Fruit fly (Drosophila melanogaster) whole organism, embryonic: Measurements from ENCODE around the gene CG16853.

ENCODE experiments used
- BtbVII ChIP-seq: fragments of 200-800 bp; sonication (Bioruptor generic); optimal IDR thresholded peaks from 3 replicates; lab custom pipeline; 2017; ENCODE audit warnings: missing biosample characterization, mild to moderate bottlenecking, missing genetic modification characterization
- CG10321 ChIP-seq: fragments of 200-800 bp; sonication (Bioruptor generic); IDR thresholded peaks from 2 replicates; pipeline ENCODE4 v1.3.6; 2022; ENCODE audit warnings: missing biosample characterization, missing genetic modification characterization
- CG10979 ChIP-seq: fragments of 200-800 bp; sonication (Bioruptor generic); optimal IDR thresholded peaks from 2 replicates; lab custom pipeline; 2018; ENCODE audit warnings: missing biosample characterization, mild to moderate bottlenecking, missing genetic modification characterization, moderate library complexity
- CG11247 ChIP-seq: fragments of 200-800 bp; sonication (Bioruptor generic); IDR thresholded peaks from 2 replicates; pipeline ENCODE4 v1.3.6; 2022; ENCODE audit warnings: missing biosample characterization, missing genetic modification characterization
- CG13123 ChIP-seq: fragments of 200-800 bp; sonication (Bioruptor generic); optimal IDR thresholded peaks from 2 replicates; lab custom pipeline; 2016; ENCODE audit warnings: missing biosample characterization, missing genetic modification characterization
- CG13296 ChIP-seq: fragments of 200-800 bp; sonication (Bioruptor generic); optimal IDR thresholded peaks from 3 replicates; lab custom pipeline; 2018; ENCODE audit warnings: missing biosample characterization, mild to moderate bottlenecking, missing genetic modification characterization
- CG14667 ChIP-seq: fragments of 200-800 bp; sonication (Bioruptor generic); IDR thresholded peaks from 2 replicates; pipeline ENCODE4 v1.3.6; 2022; ENCODE audit warnings: missing biosample characterization, missing genetic modification characterization
- CG15601 ChIP-seq: fragments of 200-800 bp; sonication (Bioruptor generic); optimal IDR thresholded peaks from 3 replicates; lab custom pipeline; 2019; ENCODE audit warnings: missing biosample characterization, mild to moderate bottlenecking, missing genetic modification characterization, moderate library complexity
- CG17359 ChIP-seq: fragments of 200-800 bp; sonication (Bioruptor generic); optimal IDR thresholded peaks from 3 replicates; lab custom pipeline; 2018; ENCODE audit warnings: missing biosample characterization, mild to moderate bottlenecking, missing genetic modification characterization, moderate library complexity
- CG17568 ChIP-seq: fragments of 200-800 bp; sonication (Bioruptor generic); optimal IDR thresholded peaks from 2 replicates; lab custom pipeline; 2018; ENCODE audit warnings: missing biosample characterization, mild to moderate bottlenecking, missing genetic modification characterization, moderate library complexity
- CG31441 ChIP-seq: fragments of 200-800 bp; sonication (Bioruptor generic); IDR thresholded peaks from 2 replicates; pipeline ENCODE4 v1.3.6; 2022; ENCODE audit warnings: missing biosample characterization, missing genetic modification characterization
- CG4424 ChIP-seq: fragments of 200-800 bp; sonication (Bioruptor generic); optimal IDR thresholded peaks from 3 replicates; lab custom pipeline; 2016; ENCODE audit warnings: missing biosample characterization, missing genetic modification characterization
- CG6654 ChIP-seq: fragments of 200-800 bp; sonication (Bioruptor generic); optimal IDR thresholded peaks from 2 replicates; lab custom pipeline; 2017; ENCODE audit warnings: missing biosample characterization, mild to moderate bottlenecking, missing genetic modification characterization
- CG6813 ChIP-seq: fragments of 200-800 bp; sonication (Bioruptor generic); optimal IDR thresholded peaks from 2 replicates; lab custom pipeline; 2017; ENCODE audit warnings: missing biosample characterization, missing genetic modification characterization, mild to moderate bottlenecking, moderate library complexity, missing genetic modification reagents
- CG7745 ChIP-seq: fragments of 200-800 bp; sonication (Bioruptor generic); optimal IDR thresholded peaks from 2 replicates; lab custom pipeline; 2018; ENCODE audit warnings: missing biosample characterization, mild to moderate bottlenecking, missing genetic modification characterization, moderate library complexity
- CG7987 ChIP-seq: fragments of 200-800 bp; sonication (Bioruptor generic); optimal IDR thresholded peaks from 2 replicates; lab custom pipeline; 2018; ENCODE audit warnings: missing biosample characterization, mild to moderate bottlenecking, missing genetic modification characterization, moderate library complexity
- Chrac-16 ChIP-seq: fragments of 200-800 bp; sonication (Bioruptor generic); optimal IDR thresholded peaks from 3 replicates; lab custom pipeline; 2016; ENCODE audit warnings: missing biosample characterization, missing genetic modification characterization
- CrebB ChIP-seq: fragments of 200-800 bp; sonication (Bioruptor generic); optimal IDR thresholded peaks from 3 replicates; lab custom pipeline; 2018; ENCODE audit warnings: missing biosample characterization, mild to moderate bottlenecking, missing genetic modification characterization
- Dip2 ChIP-seq: fragments of 200-800 bp; sonication (Bioruptor generic); IDR thresholded peaks from 2 replicates; pipeline ENCODE4 v1.3.6; 2022; ENCODE audit warnings: missing biosample characterization, missing genetic modification characterization
- Doc2 ChIP-seq: fragments of 200-800 bp; sonication (Bioruptor generic); IDR thresholded peaks from 2 replicates; pipeline ENCODE4 v1.3.6; 2022; ENCODE audit warnings: missing biosample characterization, missing genetic modification characterization
- HHEX ChIP-seq: fragments of 200-800 bp; sonication (Bioruptor generic); optimal IDR thresholded peaks from 3 replicates; lab custom pipeline; 2017; ENCODE audit warnings: missing biosample characterization, mild to moderate bottlenecking, missing genetic modification characterization, missing genetic modification reagents
- Hr51 ChIP-seq, 2 experiments: fragments of 200-800 bp; sonication (Bioruptor generic); optimal IDR thresholded peaks; 2 replicates in 1 of 2; 3 replicates in 1 of 2; lab custom pipeline; 2016 to 2018; ENCODE audit warnings: missing biosample characterization in 2 of 2, missing genetic modification characterization in 2 of 2, mild to moderate bottlenecking in 1 of 2, moderate library complexity in 1 of 2
- Hsf ChIP-seq: fragments of 200-800 bp; sonication (Bioruptor generic); optimal IDR thresholded peaks from 3 replicates; lab custom pipeline; 2016; ENCODE audit warnings: missing biosample characterization, missing genetic modification characterization
- Lpt ChIP-seq: fragments of >200 bp; optimal IDR thresholded peaks from 2 replicates; lab custom pipeline; 2018; ENCODE audit warnings: missing biosample characterization, missing genetic modification characterization
- MBD-R2 ChIP-seq: fragments of 200-800 bp; sonication (Bioruptor generic); IDR thresholded peaks from 2 replicates; pipeline ENCODE4 v1.3.6; 2022; ENCODE audit warnings: missing biosample characterization, missing genetic modification characterization
- Myb ChIP-seq: fragments of 200-800 bp; sonication (Bioruptor generic); optimal IDR thresholded peaks from 2 replicates; lab custom pipeline; 2016; ENCODE audit warnings: missing biosample characterization, missing genetic modification characterization
- Nf-YA ChIP-seq: fragments of 200-800 bp; sonication (Bioruptor generic); IDR thresholded peaks from 2 replicates; pipeline ENCODE4 v1.3.6; 2022; ENCODE audit warnings: missing biosample characterization, missing genetic modification characterization
- PHDP ChIP-seq: fragments of 200-800 bp; sonication (Bioruptor generic); optimal IDR thresholded peaks from 3 replicates; lab custom pipeline; 2018; ENCODE audit warnings: missing biosample characterization, mild to moderate bottlenecking, missing genetic modification characterization, moderate library complexity
- Taf1 ChIP-seq: fragments of 200-800 bp; sonication (Bioruptor generic); IDR thresholded peaks from 2 replicates; pipeline ENCODE4 v1.3.6; 2022; ENCODE audit warnings: missing biosample characterization, missing genetic modification characterization
- Xrp1 ChIP-seq: fragments of 200-800 bp; sonication (Bioruptor generic); IDR thresholded peaks from 2 replicates; pipeline ENCODE4 v1.3.6; 2022; ENCODE audit warnings: missing biosample characterization, missing genetic modification characterization
- abd-A ChIP-seq: fragments of 200-800 bp; sonication (Bioruptor generic); optimal IDR thresholded peaks from 3 replicates; lab custom pipeline; 2019; ENCODE audit warnings: missing biosample characterization, mild to moderate bottlenecking, missing genetic modification characterization, moderate library complexity
- ase ChIP-seq: fragments of 200-800 bp; sonication (Bioruptor generic); IDR thresholded peaks from 3 replicates; pipeline ENCODE4 v1.3.6; 2022; ENCODE audit warnings: missing biosample characterization, missing genetic modification characterization
- cwo ChIP-seq: fragments of 200-800 bp; sonication (Bioruptor generic); optimal IDR thresholded peaks from 3 replicates; lab custom pipeline; 2017; ENCODE audit warnings: missing biosample characterization, missing genetic modification characterization, mild to moderate bottlenecking, moderate library complexity, missing genetic modification reagents
- dati ChIP-seq: fragments of 200-800 bp; sonication (Bioruptor generic); IDR thresholded peaks from 2 replicates; pipeline ENCODE4 v1.3.6; 2022; ENCODE audit warnings: missing biosample characterization, missing genetic modification characterization
- dpn ChIP-seq, 2 experiments: fragments of 200-800 bp; sonication (Bioruptor generic); optimal IDR thresholded peaks; 3 replicates each; lab custom pipeline; 2016; ENCODE audit warnings: missing biosample characterization in 2 of 2, missing genetic modification characterization in 2 of 2
- ewg ChIP-seq: fragments of 200-800 bp; sonication (Bioruptor generic); optimal IDR thresholded peaks from 3 replicates; lab custom pipeline; 2017; ENCODE audit warnings: mild to moderate bottlenecking, missing biosample characterization, missing genetic modification reagents, missing genetic modification characterization
- gro ChIP-seq: fragments of 200-800 bp; sonication (Bioruptor generic); optimal IDR thresholded peaks from 2 replicates; lab custom pipeline; 2016; ENCODE audit warnings: missing biosample characterization, missing genetic modification characterization
- gsb-n ChIP-seq: fragments of 200-800 bp; sonication (Bioruptor generic); optimal IDR thresholded peaks from 3 replicates; lab custom pipeline; 2018; ENCODE audit warnings: missing biosample characterization, mild to moderate bottlenecking, missing genetic modification characterization
- lab ChIP-seq: fragments of 200-800 bp; sonication (Bioruptor generic); optimal IDR thresholded peaks from 3 replicates; lab custom pipeline; 2017; ENCODE audit warnings: missing biosample characterization, missing genetic modification characterization, mild to moderate bottlenecking, moderate library complexity, missing genetic modification reagents
- lmd ChIP-seq: fragments of 200-800 bp; sonication (Bioruptor generic); IDR thresholded peaks from 2 replicates; pipeline ENCODE4 v1.3.6; 2022; ENCODE audit warnings: missing biosample characterization, missing genetic modification characterization
- maf-S ChIP-seq: fragments of 200-800 bp; sonication (Bioruptor generic); optimal IDR thresholded peaks from 2 replicates; lab custom pipeline; 2016; ENCODE audit warnings: missing biosample characterization, missing genetic modification characterization
- mirr ChIP-seq: fragments of 200-800 bp; sonication (Bioruptor generic); optimal IDR thresholded peaks from 3 replicates; lab custom pipeline; 2018; ENCODE audit warnings: missing biosample characterization, mild to moderate bottlenecking, missing genetic modification characterization
- nau ChIP-seq: fragments of 200-800 bp; sonication (Bioruptor generic); optimal IDR thresholded peaks from 3 replicates; lab custom pipeline; 2017; ENCODE audit warnings: missing biosample characterization, mild to moderate bottlenecking, missing genetic modification characterization, missing genetic modification reagents
- nom ChIP-seq: fragments of 200-800 bp; sonication (Bioruptor generic); optimal IDR thresholded peaks from 2 replicates; lab custom pipeline; 2017; ENCODE audit warnings: missing biosample characterization, missing genetic modification characterization, mild to moderate bottlenecking, moderate library complexity, missing genetic modification reagents
- peb ChIP-seq: fragments of 200-800 bp; sonication (Bioruptor generic); IDR thresholded peaks from 2 replicates; pipeline ENCODE4 v1.3.6; 2022; ENCODE audit warnings: missing biosample characterization, missing genetic modification characterization
- phol ChIP-seq: fragments of 200-800 bp; sonication (Bioruptor generic); optimal IDR thresholded peaks from 3 replicates; lab custom pipeline; 2018; ENCODE audit warnings: missing biosample characterization, mild to moderate bottlenecking, missing genetic modification characterization, moderate library complexity
- pros ChIP-seq: fragments of 200-800 bp; sonication (Bioruptor generic); optimal IDR thresholded peaks from 3 replicates; lab custom pipeline; 2019; ENCODE audit warnings: missing biosample characterization, mild to moderate bottlenecking, missing genetic modification characterization, moderate library complexity
- repo ChIP-seq: fragments of 200-800 bp; sonication (Bioruptor generic); optimal IDR thresholded peaks from 2 replicates; lab custom pipeline; 2016; ENCODE audit warnings: missing biosample characterization, missing genetic modification characterization
- shn ChIP-seq: fragments of 200-800 bp; sonication (Bioruptor generic); optimal IDR thresholded peaks from 3 replicates; lab custom pipeline; 2016; ENCODE audit warnings: missing biosample characterization, missing genetic modification characterization
- slbo ChIP-seq: fragments of 200-800 bp; sonication (Bioruptor generic); IDR thresholded peaks from 2 replicates; pipeline ENCODE4 v1.3.6; 2022; ENCODE audit warnings: missing biosample characterization, missing genetic modification characterization
- so ChIP-seq: fragments of 200-800 bp; sonication (Bioruptor generic); IDR thresholded peaks from 3 replicates; pipeline ENCODE4 v1.3.6; 2022; ENCODE audit warnings: missing biosample characterization, missing genetic modification characterization

Gene CG16853

dm6 chr2L:13570982-13571426 lies 28.9 kb downstream of the CG16853 start (continued):
- TF ChIP-seq gro (GFP tag; lab: Kevin White, UChicago) (no peak), nau (GFP tag; lab: Kevin White, UChicago) (peak; percentile 45), CG15601 (tag; lab: Kevin White, UChicago) (peak; percentile 1), CG7745 (tag; lab: Kevin White, UChicago) (no peak), CG6654 (GFP tag; lab: Kevin White, UChicago) (peak; percentile 10), Xrp1 (peak; percentile 40; the same call in 1 of the 2 replicates), Doc2 (no peak), CG4424 (peak; percentile 60), CG13296 (peak; percentile 11), Myb (no peak), Chrac-16 (no peak), maf-S (GFP tag; lab: Kevin White, UChicago) (no peak), abd-A (tag; lab: Kevin White, UChicago) (no peak), so (GFP tag; lab: Robert Waterston, UW) (no peak), HHEX (GFP tag; lab: Kevin White, UChicago) (peak; percentile 13), Dip2 (no peak), cwo (GFP tag; lab: Kevin White, UChicago) (peak; percentile 14), phol (tag; lab: Kevin White, UChicago) (peak; percentile 72), lmd (GFP tag; lab: Robert Waterston, UW) (peak; percentile 19; the same call in 1 of the 2 replicates), ewg (GFP tag; lab: Kevin White, UChicago) (peak; percentile 9), Nf-YA (no peak), CG13123 (no peak), mirr (GFP tag; lab: Kevin White, UChicago) (no peak), Hsf (GFP tag; lab: Kevin White, UChicago) (peak; percentile 40), BtbVII (GFP tag; lab: Kevin White, UChicago) (peak; percentile 10), peb (GFP tag; lab: Robert Waterston, UW) (peak; percentile 29; the same call in 1 of the 2 replicates), repo (GFP tag; lab: Kevin White, UChicago) (no peak), pros (GFP tag; lab: Kevin White, UChicago) (no peak), dati (GFP tag; lab: Robert Waterston, UW) (no peak), lab (peak; percentile 40), CG10321 (GFP tag; lab: Robert Waterston, UW) (no peak), CG7987 (no peak), CG10979 (tag; lab: Kevin White, UChicago) (peak; percentile 55), PHDP (tag; lab: Kevin White, UChicago) (peak; percentile 43), CG17568 (GFP tag; lab: Kevin White, UChicago) (no peak), CG31441 (GFP tag; lab: Robert Waterston, UW) (peak; percentile 68), CrebB (tag; lab: Kevin White, UChicago) (no peak), Lpt (GFP tag; lab: Kevin White, UChicago) (no peak), MBD-R2 (no peak), CG14667 (GFP tag; lab: Robert Waterston, UW) (no peak), Taf1 (GFP tag; lab: Robert Waterston, UW) (no peak), CG6813 (no peak), gsb-n (tag; lab: Kevin White, UChicago) (peak; percentile 10), CG17359 (tag; lab: Kevin White, UChicago) (peak; percentile 42), Hr51 (GFP tag; optimal IDR thresholded peaks at IDR 0.05; lab: Kevin White, UChicago) (peak in 1 of 2 experiments; percentile 61), shn (no peak), CG11247 (GFP tag; lab: Robert Waterston, UW) (no peak), slbo (no peak), dpn (GFP tag; optimal IDR thresholded peaks at IDR 0.05; lab: Kevin White, UChicago) (peak in 1 of 2 experiments; percentile 38), nom (peak; percentile 89), ase (peak; percentile 43; the same call in 1 of the 3 replicates)
